Worm (Caenorhabditis elegans) whole organism, L4 larva: ENCODE results near the gene sop-2.

ENCODE experiments used
- F44E2.7 ChIP-seq: fragments of 200-800 bp; sonication (Bioruptor generic); IDR thresholded peaks from 2 replicates; pipeline ENCODE4 v2.1.2; 2022; ENCODE audit warnings: missing genetic modification characterization, missing compliant biosample characterization
- Y5F2A.4 ChIP-seq: fragments of 200-800 bp; sonication (Bioruptor generic); optimal IDR thresholded peaks from 2 replicates; lab custom pipeline; 2018; ENCODE audit warnings: mild to moderate bottlenecking, missing genetic modification characterization, missing compliant biosample characterization
- ama-1 ChIP-seq: fragments of 150-350 bp; optimal IDR thresholded peaks from 2 replicates; lab custom pipeline; 2014; ENCODE audit warnings: inconsistent platforms, mixed read lengths
- jun-1 ChIP-seq: fragments of 150-350 bp; optimal IDR thresholded peaks from 2 replicates; lab custom pipeline; 2014; ENCODE audit warnings: missing biosample characterization, missing genetic modification reagents, missing genetic modification characterization
- lin-13 ChIP-seq: fragments of 150-350 bp; optimal IDR thresholded peaks from 2 replicates; lab custom pipeline; 2014; ENCODE audit warnings: missing biosample characterization, missing genetic modification reagents, missing genetic modification characterization
- nhr-11 ChIP-seq: fragments of 150-350 bp; optimal IDR thresholded peaks from 2 replicates; lab custom pipeline; 2014; ENCODE audit warnings: missing biosample characterization, missing genetic modification characterization
- pha-4 ChIP-seq, 2 experiments: fragments of 150-350 bp in 1 of 2; fragments of 200-800 bp in 1 of 2; sonication (Bioruptor generic) in 1 of 2; IDR thresholded peaks in 1 of 2; optimal IDR thresholded peaks in 1 of 2; 2 replicates each; pipeline versions ENCODE4 v1.3.6 to Lab custom; 2014 to 2022; ENCODE audit warnings: missing genetic modification characterization in 2 of 2, missing genetic modification reagents in 2 of 2, missing biosample characterization in 1 of 2, missing compliant biosample characterization in 1 of 2
- skn-1 ChIP-seq: fragments of 150-350 bp; optimal IDR thresholded peaks from 2 replicates; lab custom pipeline; 2014; ENCODE audit warnings: missing biosample characterization, missing genetic modification characterization
- snpc-4 ChIP-seq: fragments of 150-350 bp; optimal IDR thresholded peaks from 2 replicates; lab custom pipeline; 2014; ENCODE audit warnings: missing biosample characterization, missing genetic modification characterization
- spr-3 ChIP-seq: fragments of 200-800 bp; sonication (Bioruptor generic); optimal IDR thresholded peaks from 2 replicates; lab custom pipeline; 2018; ENCODE audit warnings: mild to moderate bottlenecking, missing genetic modification characterization, missing compliant biosample characterization
- tra-1 ChIP-seq: fragments of 200-800 bp; sonication (Bioruptor generic); IDR thresholded peaks from 2 replicates; pipeline ENCODE4 v1.3.6; 2022; ENCODE audit warnings: missing genetic modification reagents, missing genetic modification characterization, missing compliant biosample characterization

DNA sequence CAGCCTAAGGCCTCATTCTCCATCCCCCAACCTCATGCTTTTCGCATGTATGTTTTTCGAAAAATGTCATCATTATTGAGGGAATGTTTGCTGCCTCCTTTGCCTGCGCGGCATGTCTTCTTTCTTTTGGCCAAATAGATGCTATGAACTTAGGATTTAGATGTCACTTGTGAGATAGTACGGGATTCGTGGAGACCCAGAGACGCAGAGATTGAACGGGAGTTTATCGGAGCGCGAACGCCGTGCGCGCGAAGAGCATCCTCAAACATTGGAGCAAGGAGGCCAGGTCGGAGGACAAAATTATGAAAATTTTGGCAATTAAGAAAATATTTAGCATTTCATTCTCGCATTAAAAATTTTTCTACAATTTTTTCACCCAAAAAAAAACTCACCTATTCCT, 9.2 kb downstream of the sop-2 start:
- TF ChIP-seq snpc-4 (tag; lab: Kevin White, UChicago) = no peak
- no peak for TF ChIP-seq tra-1
- no peak for TF ChIP-seq F44E2.7
- no peak for TF ChIP-seq pha-4 (GFP tag; IDR thresholded peaks at IDR 0.05; lab: Robert Waterston, UW)
- no peak for TF ChIP-seq pha-4 (tag; optimal IDR thresholded peaks at IDR 0.05; lab: Kevin White, UChicago)
- no peak for TF ChIP-seq spr-3 (GFP tag; lab: Kevin White, UChicago)
- no peak for TF ChIP-seq Y5F2A.4 (GFP tag; lab: Kevin White, UChicago)
- no peak for TF ChIP-seq ama-1 (lab: Kevin White, UChicago)
- TF ChIP-seq nhr-11 (tag; lab: Kevin White, UChicago) = no peak
- TF ChIP-seq skn-1 (tag; lab: Kevin White, UChicago) = no peak
- no peak for TF ChIP-seq jun-1
- TF ChIP-seq lin-13 (GFP tag; lab: Kevin White, UChicago) = no peak
